Fruit fly (Drosophila melanogaster): ENCODE data around the gene TrpRS-m.

TrpRS-m gene

DNA sequence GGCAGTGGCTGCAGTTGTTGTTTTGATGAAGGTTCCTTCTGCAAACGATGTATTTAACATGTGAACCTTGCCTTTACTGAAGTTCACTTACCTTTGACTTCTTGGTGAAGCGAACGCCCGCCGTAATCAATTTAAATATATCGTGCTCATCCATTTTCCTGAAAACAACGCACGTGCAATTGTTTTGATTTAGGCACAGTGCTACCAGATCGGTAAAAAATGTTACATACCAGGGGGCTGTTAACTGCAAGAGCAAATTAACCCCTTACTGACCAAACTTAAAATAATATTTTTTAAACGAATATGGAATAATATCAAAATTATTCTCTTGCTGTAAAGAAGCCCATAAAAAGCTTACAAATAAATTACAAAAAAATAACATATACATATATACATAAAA is 45.0 kb upstream of the TrpRS-m start, which contains the start of gene ais (continued):
- TF ChIP-seq CG15073 (GFP tag; optimal IDR thresholded peaks at IDR 0.05) = no peak
- no peak for TF ChIP-seq esg (GFP tag; conservative IDR thresholded peaks at IDR 0.05)
- 0 out of 3 replicates have a peak, but pooled peaks have one; percentile 10 for TF ChIP-seq CG34422 (GFP tag; IDR thresholded peaks at IDR 0.05)
- no peak for TF ChIP-seq Asciz (GFP tag; optimal IDR thresholded peaks at IDR 0.05)
- no peak for TF ChIP-seq CG3995 (GFP tag; optimal IDR thresholded peaks at IDR 0.05)
- peak in 1 of 2 experiments; percentile 10 for TF ChIP-seq dpn (GFP tag; optimal IDR thresholded peaks at IDR 0.05)
- no peak for TF ChIP-seq dan (GFP tag; IDR thresholded peaks at IDR 0.05)
- TF ChIP-seq ftz-f1 (GFP tag; optimal IDR thresholded peaks at IDR 0.05) = no peak
- TF ChIP-seq ERR (GFP tag; optimal IDR thresholded peaks at IDR 0.05) = no peak
- no peak for TF ChIP-seq CG10565 (GFP tag; optimal IDR thresholded peaks at IDR 0.05)
- TF ChIP-seq CG8089 (GFP tag; optimal IDR thresholded peaks at IDR 0.05) = no peak
- no peak for TF ChIP-seq CG17568 (GFP tag; optimal IDR thresholded peaks at IDR 0.05)
- TF ChIP-seq CG13775 (GFP tag; optimal IDR thresholded peaks at IDR 0.05) = peak; percentile 14
- TF ChIP-seq NFAT (GFP tag; IDR thresholded peaks at IDR 0.05) = no peak
- TF ChIP-seq CG10654 (GFP tag; optimal IDR thresholded peaks at IDR 0.05) = no peak
- no peak for TF ChIP-seq rib (GFP tag; IDR thresholded peaks at IDR 0.05)
- TF ChIP-seq CG33557 (GFP tag; optimal IDR thresholded peaks at IDR 0.05) = no peak
- TF ChIP-seq lmd (GFP tag; IDR thresholded peaks at IDR 0.05) = no peak
- TF ChIP-seq nau (GFP tag; optimal IDR thresholded peaks at IDR 0.05) = no peak
- TF ChIP-seq CG2202 (tag; optimal IDR thresholded peaks at IDR 0.05) = no peak
- TF ChIP-seq ewg (GFP tag; optimal IDR thresholded peaks at IDR 0.05) = peak; percentile 18
- TF ChIP-seq Scr (GFP tag; IDR thresholded peaks at IDR 0.05; ENCODE audit: partially characterized antibody) = no peak
- TF ChIP-seq CG6813 (GFP tag; optimal IDR thresholded peaks at IDR 0.05) = no peak
- TF ChIP-seq CG11093 (GFP tag; IDR thresholded peaks at IDR 0.05) = no peak
- no peak for TF ChIP-seq her (GFP tag; optimal IDR thresholded peaks at IDR 0.05)
- no peak for TF ChIP-seq CG2129 (GFP tag; IDR thresholded peaks at IDR 0.05; ENCODE audit: partially characterized antibody)
- TF ChIP-seq CG9215 (GFP tag; IDR thresholded peaks at IDR 0.05) = no peak
- peak; percentile 81 for TF ChIP-seq cwo (GFP tag; optimal IDR thresholded peaks at IDR 0.05)
- no peak for TF ChIP-seq Atf3 (GFP tag; optimal IDR thresholded peaks at IDR 0.05)
- TF ChIP-seq CG8478 (optimal IDR thresholded peaks at IDR 0.05) = no peak
- TF ChIP-seq CG16779 (GFP tag; IDR thresholded peaks at IDR 0.05) = no peak
- TF ChIP-seq bsh (GFP tag; optimal IDR thresholded peaks at IDR 0.05) = no peak
- TF ChIP-seq en (GFP tag; optimal IDR thresholded peaks at IDR 0.05) = no peak
- no peak for TF ChIP-seq CG2116 (GFP tag; optimal IDR thresholded peaks at IDR 0.05)
- no peak for TF ChIP-seq Optix (GFP tag; IDR thresholded peaks at IDR 0.05)
- no peak for TF ChIP-seq h (optimal IDR thresholded peaks at IDR 0.05)
- TF ChIP-seq slbo (GFP tag; IDR thresholded peaks at IDR 0.05) = peak; percentile 70
- TF ChIP-seq CG7987 (GFP tag; optimal IDR thresholded peaks at IDR 0.05) = no peak
- no peak for TF ChIP-seq CG2712 (tag; optimal IDR thresholded peaks at IDR 0.05)
- TF ChIP-seq trh (GFP tag; optimal IDR thresholded peaks at IDR 0.05) = no peak
- no peak for TF ChIP-seq Xrp1 (GFP tag; IDR thresholded peaks at IDR 0.05)
- TF ChIP-seq fd64A (GFP tag; optimal IDR thresholded peaks at IDR 0.05) = no peak
- TF ChIP-seq CG31365 (tag; optimal IDR thresholded peaks at IDR 0.05) = no peak
- TF ChIP-seq Eip74EF (GFP tag; optimal IDR thresholded peaks at IDR 0.05) = no peak
- TF ChIP-seq Dip3 (GFP tag; optimal IDR thresholded peaks at IDR 0.05) = no peak
- peak; percentile 54 for TF ChIP-seq lilli (GFP tag; optimal IDR thresholded peaks at IDR 0.05)
- TF ChIP-seq Lpt (GFP tag; optimal IDR thresholded peaks at IDR 0.05) = no peak
- TF ChIP-seq CG10209 (GFP tag; optimal IDR thresholded peaks at IDR 0.05) = no peak
- TF ChIP-seq CG13296 (GFP tag; optimal IDR thresholded peaks at IDR 0.05) = no peak
- TF ChIP-seq CG13624 (GFP tag; optimal IDR thresholded peaks at IDR 0.05) = peak; percentile 26
- no peak for TF ChIP-seq CG12942 (GFP tag; optimal IDR thresholded peaks at IDR 0.05)
- no peak for TF ChIP-seq CG5180 (GFP tag; optimal IDR thresholded peaks at IDR 0.05)
